Worm (Caenorhabditis elegans) whole organism, L2 larva: ENCODE data around the gene C28H8.2.

Experiments used
- C34F6.9 ChIP-seq: fragments of 150-350 bp; optimal IDR thresholded peaks from 2 replicates; lab custom pipeline; 2014; ENCODE audit warnings: missing biosample characterization, missing genetic modification characterization
- F13H6.1 ChIP-seq: sonication (generic microtip); optimal IDR thresholded peaks from 2 replicates; lab custom pipeline; 2016; ENCODE audit warnings: missing genetic modification characterization, missing compliant biosample characterization
- R02D3.7 ChIP-seq: fragments of 150-350 bp; optimal IDR thresholded peaks from 2 replicates; lab custom pipeline; 2014; ENCODE audit warnings: missing biosample characterization, missing genetic modification characterization
- ZK546.5 ChIP-seq: sonication (generic microtip); optimal IDR thresholded peaks from 2 replicates; lab custom pipeline; 2017; ENCODE audit warnings: missing biosample characterization, missing genetic modification characterization
- alr-1 ChIP-seq: fragments of 150-350 bp; optimal IDR thresholded peaks from 2 replicates; lab custom pipeline; 2014; ENCODE audit warnings: missing biosample characterization, missing genetic modification characterization
- aly-2 ChIP-seq: fragments of 150-350 bp; optimal IDR thresholded peaks from 2 replicates; lab custom pipeline; 2014; ENCODE audit warnings: missing biosample characterization, missing genetic modification characterization
- ama-1 ChIP-seq: fragments of 150-350 bp; optimal IDR thresholded peaks from 2 replicates; lab custom pipeline; 2018; ENCODE audit warnings: inconsistent platforms
- blmp-1 ChIP-seq: sonication (generic microtip); optimal IDR thresholded peaks from 2 replicates; lab custom pipeline; 2017; ENCODE audit warnings: missing genetic modification characterization, mild to moderate bottlenecking, missing compliant biosample characterization, antibody characterized with exemption, moderate library complexity; ENCODE audit not compliant: insufficient read depth
- ceh-16 ChIP-seq: fragments of 150-350 bp; optimal IDR thresholded peaks from 2 replicates; lab custom pipeline; 2014; ENCODE audit warnings: missing biosample characterization, missing genetic modification characterization
- ceh-82 ChIP-seq: fragments of 150-350 bp; optimal IDR thresholded peaks from 2 replicates; lab custom pipeline; 2014; ENCODE audit warnings: missing biosample characterization, missing genetic modification characterization
- crh-2 ChIP-seq: sonication (generic microtip); optimal IDR thresholded peaks from 2 replicates; lab custom pipeline; 2017; ENCODE audit warnings: missing biosample characterization, missing genetic modification characterization
- dmd-4 ChIP-seq: sonication (generic microtip); optimal IDR thresholded peaks from 2 replicates; lab custom pipeline; 2017; ENCODE audit warnings: missing biosample characterization, missing genetic modification characterization
- egl-27 ChIP-seq: sonication (generic microtip); optimal IDR thresholded peaks from 3 replicates; lab custom pipeline; 2017; ENCODE audit warnings: missing biosample characterization, missing genetic modification reagents, missing genetic modification characterization
- elt-1 ChIP-seq: fragments of 150-350 bp; optimal IDR thresholded peaks from 2 replicates; lab custom pipeline; 2014; ENCODE audit warnings: missing biosample characterization, missing genetic modification characterization
- elt-3 ChIP-seq: sonication (generic microtip); optimal IDR thresholded peaks from 2 replicates; lab custom pipeline; 2017; ENCODE audit warnings: missing biosample characterization, missing genetic modification characterization
- fos-1 ChIP-seq: fragments of 150-350 bp; optimal IDR thresholded peaks from 2 replicates; lab custom pipeline; 2014; ENCODE audit warnings: missing biosample characterization, missing genetic modification characterization
- gmeb-1 ChIP-seq: fragments of 150-350 bp; optimal IDR thresholded peaks from 2 replicates; lab custom pipeline; 2014; ENCODE audit warnings: missing biosample characterization, missing genetic modification characterization
- lin-11 ChIP-seq: fragments of 150-350 bp; sonication (generic microtip); optimal IDR thresholded peaks from 2 replicates; lab custom pipeline; 2014; ENCODE audit warnings: missing biosample characterization, missing genetic modification characterization, inconsistent platforms, mixed read lengths
- lin-13 ChIP-seq: fragments of 150-350 bp; optimal IDR thresholded peaks from 2 replicates; lab custom pipeline; 2014; ENCODE audit warnings: missing biosample characterization, missing genetic modification reagents, missing genetic modification characterization
- lin-39 ChIP-seq: fragments of 150-350 bp; optimal IDR thresholded peaks from 2 replicates; lab custom pipeline; 2014; ENCODE audit warnings: missing biosample characterization, missing genetic modification reagents, missing genetic modification characterization
- lsy-2 ChIP-seq, 2 experiments: fragments of 150-350 bp in 1 of 2; sonication (generic microtip) in 1 of 2; optimal IDR thresholded peaks; 2 replicates each; lab custom pipeline; 2014 to 2017; ENCODE audit warnings: missing biosample characterization in 2 of 2, missing genetic modification characterization in 2 of 2
- mab-5 ChIP-seq: fragments of 150-350 bp; optimal IDR thresholded peaks from 2 replicates; lab custom pipeline; 2014; ENCODE audit warnings: missing biosample characterization, missing genetic modification characterization
- mbf-1 ChIP-seq: sonication (generic microtip); optimal IDR thresholded peaks from 2 replicates; lab custom pipeline; 2017; ENCODE audit warnings: missing biosample characterization, missing genetic modification characterization
- mdl-1 ChIP-seq, 2 experiments: fragments of 150-350 bp in 1 of 2; sonication (generic microtip) in 1 of 2; optimal IDR thresholded peaks; 2 replicates each; lab custom pipeline; 2017; ENCODE audit warnings: missing biosample characterization in 2 of 2, missing genetic modification characterization in 2 of 2
- nhr-10 ChIP-seq: sonication (generic microtip); optimal IDR thresholded peaks from 2 replicates; lab custom pipeline; 2017; ENCODE audit warnings: missing biosample characterization, missing genetic modification characterization
- nhr-11 ChIP-seq: fragments of 150-350 bp; optimal IDR thresholded peaks from 2 replicates; lab custom pipeline; 2014; ENCODE audit warnings: missing biosample characterization, missing genetic modification characterization
- nhr-12 ChIP-seq: fragments of 150-350 bp; optimal IDR thresholded peaks from 2 replicates; lab custom pipeline; 2014; ENCODE audit warnings: missing biosample characterization, missing genetic modification characterization
- nhr-129 ChIP-seq: fragments of 150-350 bp; optimal IDR thresholded peaks from 2 replicates; lab custom pipeline; 2014; ENCODE audit warnings: missing biosample characterization, missing genetic modification characterization
- nhr-21 ChIP-seq: fragments of 150-350 bp; optimal IDR thresholded peaks from 2 replicates; lab custom pipeline; 2014; ENCODE audit warnings: missing biosample characterization, missing genetic modification characterization
- nhr-23 ChIP-seq: fragments of 150-350 bp; optimal IDR thresholded peaks from 2 replicates; lab custom pipeline; 2014; ENCODE audit warnings: missing biosample characterization, missing genetic modification reagents, missing genetic modification characterization
- nhr-237 ChIP-seq: fragments of 150-350 bp; optimal IDR thresholded peaks from 2 replicates; lab custom pipeline; 2014; ENCODE audit warnings: missing biosample characterization, missing genetic modification characterization
- nhr-25 ChIP-seq: fragments of 150-350 bp; sonication (generic microtip); optimal IDR thresholded peaks from 3 replicates; lab custom pipeline; 2014; ENCODE audit warnings: missing biosample characterization, missing genetic modification characterization
- peb-1 ChIP-seq: fragments of 150-350 bp; optimal IDR thresholded peaks from 2 replicates; lab custom pipeline; 2014; ENCODE audit warnings: missing biosample characterization, missing genetic modification characterization
- skn-1 ChIP-seq: sonication (generic microtip); optimal IDR thresholded peaks from 2 replicates; lab custom pipeline; 2017; ENCODE audit warnings: missing biosample characterization, missing genetic modification characterization
- sma-3 ChIP-seq: sonication (generic microtip); optimal IDR thresholded peaks from 2 replicates; lab custom pipeline; 2016; ENCODE audit warnings: missing genetic modification reagents, missing genetic modification characterization, missing compliant biosample characterization
- sma-9 ChIP-seq, 2 experiments: fragments of 150-350 bp in 1 of 2; sonication (generic microtip) in 1 of 2; optimal IDR thresholded peaks; 2 replicates each; lab custom pipeline; 2014 to 2016; ENCODE audit warnings: missing genetic modification characterization in 2 of 2, mild to moderate bottlenecking in 1 of 2, missing biosample characterization in 1 of 2, missing compliant biosample characterization in 1 of 2, missing genetic modification reagents in 1 of 2, moderate library complexity in 1 of 2
- unc-39 ChIP-seq: fragments of 150-350 bp; optimal IDR thresholded peaks from 2 replicates; lab custom pipeline; 2014; ENCODE audit warnings: missing biosample characterization, missing genetic modification characterization
- unc-62 ChIP-seq: fragments of 150-350 bp; optimal IDR thresholded peaks from 2 replicates; lab custom pipeline; 2014; ENCODE audit warnings: missing biosample characterization, missing genetic modification reagents, missing genetic modification characterization
- zag-1 ChIP-seq: fragments of 150-350 bp; optimal IDR thresholded peaks from 2 replicates; lab custom pipeline; 2014; ENCODE audit warnings: missing biosample characterization, missing genetic modification characterization
- ztf-1 ChIP-seq: fragments of 200-800 bp; sonication (Bioruptor generic); conservative IDR thresholded peaks from 2 replicates; pipeline ENCODE4 v1.3.6; 2022; ENCODE audit warnings: missing genetic modification characterization, missing compliant biosample characterization
- ztf-11 ChIP-seq: sonication (generic microtip); optimal IDR thresholded peaks from 2 replicates; lab custom pipeline; 2017; ENCODE audit warnings: missing biosample characterization, missing genetic modification characterization
- ztf-4 ChIP-seq: fragments of 150-350 bp; optimal IDR thresholded peaks from 2 replicates; lab custom pipeline; 2014; ENCODE audit warnings: missing biosample characterization, missing genetic modification characterization

The C28H8.2 gene

DNA sequence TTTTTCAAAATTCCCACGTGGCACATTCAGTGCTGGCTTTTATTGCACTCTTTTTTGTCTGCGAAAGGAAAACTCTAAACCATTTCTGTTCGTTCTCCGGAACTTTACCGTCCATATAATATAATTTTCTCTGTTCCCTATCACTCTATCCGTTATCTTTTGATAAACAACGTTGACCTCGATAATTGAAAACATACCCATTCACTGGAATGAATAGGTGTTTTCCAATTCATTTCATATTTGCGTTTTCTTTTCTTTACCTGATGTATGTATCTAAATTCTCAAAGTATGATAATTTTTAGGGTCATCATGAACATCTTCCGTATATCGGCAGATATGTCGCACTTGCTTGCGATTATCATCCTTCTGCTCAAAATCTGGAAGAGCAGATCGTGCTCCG, 13.4 kb upstream of the C28H8.2 start, which contains the start of gene erd-2.2:
Gene erd-2.2, plus strand, starts transcription at position 301 of the 400 bp plus-strand sequence.
- TF ChIP-seq sma-3 (GFP tag; lab: Kevin White, UChicago) (no peak), mbf-1 (tag; lab: Kevin White, UChicago) (no peak)

DNA sequence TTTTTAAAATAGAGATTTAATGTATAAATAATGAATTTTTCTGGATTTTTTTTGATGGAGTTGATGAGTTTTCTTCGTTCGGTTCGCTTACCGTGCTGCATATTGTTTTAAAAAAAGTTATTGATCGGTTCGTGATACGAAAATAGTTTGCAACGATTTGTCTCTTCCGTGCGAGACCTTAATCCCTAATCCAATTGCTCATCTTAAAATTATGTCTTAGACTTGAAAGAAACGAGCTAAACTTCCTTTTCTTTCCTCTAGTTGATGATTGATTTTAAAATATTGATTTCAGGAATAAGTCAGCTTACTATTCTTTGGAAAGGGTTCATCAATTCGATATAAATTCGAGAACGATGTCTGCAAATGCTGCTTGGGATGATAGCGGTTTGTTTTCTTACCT, 11.7 kb upstream of the C28H8.2 start, which contains the start of gene C28H8.3:
Gene C28H8.3, plus strand, starts transcription at position 293 of the 400 bp plus-strand sequence.
- TF ChIP-seq ztf-11 (no peak), nhr-23 (tag; lab: Kevin White, UChicago) (no peak), C34F6.9 (tag; lab: Kevin White, UChicago) (no peak), gmeb-1 (tag; lab: Kevin White, UChicago) (no peak), peb-1 (tag; lab: Kevin White, UChicago) (no peak), mdl-1 (tag; optimal IDR thresholded peaks at IDR 0.05; lab: Kevin White, UChicago) (no peak)

DNA sequence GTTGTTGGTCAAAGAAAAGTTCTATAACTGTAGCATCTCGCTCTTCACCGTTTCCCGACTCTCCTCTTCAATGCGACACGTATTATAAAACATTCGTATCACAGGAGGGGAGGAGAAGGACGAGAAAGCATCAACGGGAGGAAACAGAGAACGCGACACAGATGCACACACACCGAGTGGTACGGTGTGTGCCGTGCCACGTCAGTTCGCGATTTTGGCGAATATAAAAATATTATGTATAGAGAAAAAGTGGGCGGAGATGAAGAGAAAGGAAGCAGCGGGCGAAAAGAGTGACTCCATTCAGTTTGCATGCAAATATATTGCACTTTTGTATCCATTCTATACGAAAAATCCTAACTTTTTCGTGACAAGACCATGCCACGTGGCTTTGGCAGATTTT, 5.4 kb upstream of the C28H8.2 start:
- no peak for TF ChIP-seq nhr-11 (tag; lab: Kevin White, UChicago)
- peak; percentile 67 for TF ChIP-seq fos-1
- TF ChIP-seq gmeb-1 (tag; lab: Kevin White, UChicago): no peak
- peak; percentile 74 for TF ChIP-seq crh-2 (tag; lab: Kevin White, UChicago)
- TF ChIP-seq sma-9 (GFP tag; optimal IDR thresholded peaks at IDR 0.05; lab: Kevin White, UChicago): peak; percentile 15
- TF ChIP-seq sma-9 (tag; optimal IDR thresholded peaks at IDR 0.05; lab: Kevin White, UChicago): no peak

DNA sequence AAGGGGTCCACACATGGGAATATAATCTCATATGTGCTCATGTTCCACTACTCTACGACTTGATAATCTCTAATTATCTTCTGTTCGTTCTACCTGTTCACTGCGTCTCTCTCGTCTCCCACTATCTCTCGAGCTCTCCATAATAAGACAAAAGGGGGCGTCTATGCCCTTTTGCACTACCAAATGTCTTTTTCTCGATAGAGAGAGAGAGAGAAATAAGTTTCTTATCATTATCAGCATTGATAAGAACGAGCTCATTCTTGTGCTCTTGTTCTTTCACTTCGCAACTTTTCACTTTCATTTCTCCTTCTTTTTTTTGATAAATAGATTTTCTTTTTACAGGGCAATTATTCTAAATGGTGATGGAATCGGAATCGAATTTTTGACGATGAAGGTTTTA, 4.2 kb upstream of the C28H8.2 start:
- TF ChIP-seq alr-1 (tag; lab: Kevin White, UChicago) (no peak), crh-2 (tag; lab: Kevin White, UChicago) (peak; percentile 44), nhr-25 (tag; lab: Kevin White, UChicago) (no peak), skn-1 (tag; lab: Kevin White, UChicago) (peak; percentile 57), aly-2 (tag; lab: Kevin White, UChicago) (no peak), gmeb-1 (tag; lab: Kevin White, UChicago) (no peak), egl-27 (tag; lab: Kevin White, UChicago) (no peak), F13H6.1 (tag; lab: Kevin White, UChicago) (no peak), fos-1 (peak; percentile 78)

DNA sequence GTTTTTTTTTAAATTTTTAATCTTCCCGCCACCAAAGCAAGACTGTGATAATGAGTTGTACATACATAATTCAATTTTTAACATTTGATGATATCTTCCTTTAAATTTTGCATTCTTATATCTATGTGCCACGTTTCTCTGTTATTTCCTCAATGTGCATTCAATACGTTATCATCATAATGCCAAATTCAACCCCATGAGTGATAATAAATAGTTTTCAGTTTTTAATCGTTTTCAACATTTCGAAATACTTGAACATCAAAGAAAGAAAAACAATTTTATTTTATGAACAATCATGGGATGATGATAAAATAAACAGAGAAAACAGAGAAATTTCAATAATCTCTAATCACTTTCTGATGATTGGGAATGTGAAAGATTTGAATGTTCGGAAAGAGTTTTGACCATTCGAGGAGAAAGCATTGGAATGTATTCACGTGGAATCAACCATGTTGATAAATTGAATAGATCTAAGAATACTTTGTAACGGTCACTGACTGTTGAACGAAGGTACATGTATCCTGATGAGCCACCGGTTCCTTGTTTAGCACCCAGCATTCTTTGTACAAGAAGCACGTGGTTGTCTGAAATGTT, 2.7 kb upstream of the C28H8.2 start:
- no peak for TF ChIP-seq peb-1 (tag; lab: Kevin White, UChicago)
- peak; percentile 4 for TF ChIP-seq nhr-25 (tag; lab: Kevin White, UChicago)
- TF ChIP-seq F13H6.1 (tag; lab: Kevin White, UChicago): peak; percentile 20
- TF ChIP-seq nhr-129 (tag; lab: Kevin White, UChicago): no peak
- TF ChIP-seq lin-39 (tag; lab: Kevin White, UChicago): no peak
- peak; percentile 89 for TF ChIP-seq skn-1 (tag; lab: Kevin White, UChicago)
- TF ChIP-seq R02D3.7 (tag; lab: Kevin White, UChicago): no peak
- no peak for TF ChIP-seq lin-11 (tag; lab: Kevin White, UChicago)
- peak in 1 of 2 experiments; percentile 41 for TF ChIP-seq lsy-2 (tag; optimal IDR thresholded peaks at IDR 0.05; lab: Kevin White, UChicago)
- no peak for TF ChIP-seq elt-3 (tag; lab: Kevin White, UChicago)
- TF ChIP-seq elt-1 (tag; lab: Kevin White, UChicago): no peak
- no peak for TF ChIP-seq nhr-237 (tag; lab: Kevin White, UChicago)
- no peak for TF ChIP-seq ceh-16 (tag; lab: Kevin White, UChicago)
- no peak for TF ChIP-seq ZK546.5 (tag; lab: Kevin White, UChicago)
- no peak for TF ChIP-seq sma-9 (GFP tag; optimal IDR thresholded peaks at IDR 0.05; lab: Kevin White, UChicago)
- no peak for TF ChIP-seq sma-9 (tag; optimal IDR thresholded peaks at IDR 0.05; lab: Kevin White, UChicago)
- TF ChIP-seq dmd-4: no peak
- TF ChIP-seq ztf-1 (GFP tag; lab: Robert Waterston, UW): no peak
- TF ChIP-seq blmp-1 (tag; lab: Kevin White, UChicago): no peak
- no peak for TF ChIP-seq nhr-12 (tag; lab: Kevin White, UChicago)
- TF ChIP-seq unc-62 (GFP tag; lab: Kevin White, UChicago): no peak
- TF ChIP-seq lin-13 (GFP tag; lab: Kevin White, UChicago): peak; percentile 9
- no peak for TF ChIP-seq egl-27 (tag; lab: Kevin White, UChicago)
- TF ChIP-seq nhr-21 (tag; lab: Kevin White, UChicago): peak; percentile 72
- no peak for TF ChIP-seq unc-39
- TF ChIP-seq sma-3 (GFP tag; lab: Kevin White, UChicago): peak; percentile 39
- TF ChIP-seq nhr-23 (tag; lab: Kevin White, UChicago): no peak
- no peak for TF ChIP-seq ceh-82 (tag; lab: Kevin White, UChicago)
- TF ChIP-seq zag-1 (tag; lab: Kevin White, UChicago): no peak
- peak; percentile 26 for TF ChIP-seq ztf-4 (tag; lab: Kevin White, UChicago)
- TF ChIP-seq mab-5: no peak
- TF ChIP-seq fos-1: peak; percentile 40
- TF ChIP-seq mbf-1 (tag; lab: Kevin White, UChicago): no peak
- no peak for TF ChIP-seq mdl-1 (tag; optimal IDR thresholded peaks at IDR 0.05; lab: Kevin White, UChicago)
- TF ChIP-seq aly-2 (tag; lab: Kevin White, UChicago): no peak
- TF ChIP-seq nhr-10 (tag; lab: Kevin White, UChicago): no peak
- peak; percentile 50 for TF ChIP-seq gmeb-1 (tag; lab: Kevin White, UChicago)
- TF ChIP-seq ama-1 (lab: Kevin White, UChicago): peak; percentile 14
- no peak for TF ChIP-seq ztf-11
- TF ChIP-seq alr-1 (tag; lab: Kevin White, UChicago): no peak
